Fruit fly (Drosophila melanogaster) whole organism, embryonic: ENCODE results near the gene CG2841.

Experiments
- B-H2 ChIP-seq: fragments of 200-800 bp; sonication (Bioruptor generic); optimal IDR thresholded peaks from 2 replicates; lab custom pipeline; 2018; ENCODE audit warnings: missing biosample characterization, mild to moderate bottlenecking, missing genetic modification characterization
- E2f2 ChIP-seq: fragments of 200-800 bp; sonication (Bioruptor generic); IDR thresholded peaks from 2 replicates; pipeline ENCODE4 v1.3.6; 2022; ENCODE audit warnings: missing biosample characterization, missing genetic modification characterization
- gro ChIP-seq: fragments of 200-800 bp; sonication (Bioruptor generic); optimal IDR thresholded peaks from 2 replicates; lab custom pipeline; 2016; ENCODE audit warnings: missing biosample characterization, missing genetic modification characterization

- TF ChIP-seq E2f2 (GFP tag; lab: Robert Waterston, UW) (no peak), gro (GFP tag; lab: Kevin White, UChicago) (no peak), B-H2 (GFP tag; lab: Kevin White, UChicago) (no peak)
Observed at dm6 chrX:2301069-2301508, 65.1 kb downstream of the CG2841 start.
